Worm (Caenorhabditis elegans) whole organism, young adult: Measurements from ENCODE around the gene B0252.8.

Source experiments
- C06A6.2 ChIP-seq: fragments of 200-800 bp; sonication (Bioruptor generic); conservative IDR thresholded peaks from 2 replicates; pipeline ENCODE4 v1.3.6; 2022; ENCODE audit warnings: missing genetic modification characterization, missing compliant biosample characterization
- C17E4.6 ChIP-seq: fragments of 200-800 bp; sonication (Bioruptor generic); IDR thresholded peaks from 2 replicates; pipeline ENCODE4 v1.3.6; 2022; ENCODE audit warnings: missing genetic modification reagents, missing genetic modification characterization, missing compliant biosample characterization
- F22D6.2 ChIP-seq: sonication (generic microtip); optimal IDR thresholded peaks from 2 replicates; lab custom pipeline; 2016; ENCODE audit warnings: mild to moderate bottlenecking, missing genetic modification characterization, missing compliant biosample characterization
- F37B4.10 ChIP-seq: fragments of 200-800 bp; sonication (Bioruptor generic); IDR thresholded peaks from 2 replicates; pipeline ENCODE4 v1.3.6; 2022; ENCODE audit warnings: missing genetic modification characterization, missing compliant biosample characterization
- F39B2.1 ChIP-seq: fragments of 200-800 bp; sonication (Bioruptor generic); IDR thresholded peaks from 2 replicates; pipeline ENCODE4 v1.3.6; 2022; ENCODE audit warnings: missing genetic modification reagents, missing genetic modification characterization, missing compliant biosample characterization
- K12H6.12 ChIP-seq: fragments of 200-800 bp; sonication (Bioruptor generic); optimal IDR thresholded peaks from 2 replicates; lab custom pipeline; 2018; ENCODE audit warnings: mild to moderate bottlenecking, missing genetic modification characterization, missing compliant biosample characterization
- T07F8.4 ChIP-seq: sonication (generic microtip); optimal IDR thresholded peaks from 2 replicates; lab custom pipeline; 2016; ENCODE audit warnings: mild to moderate bottlenecking, missing genetic modification characterization, moderate library complexity, missing compliant biosample characterization
- Y53F4B.3 ChIP-seq: fragments of 200-800 bp; sonication (Bioruptor generic); IDR thresholded peaks from 2 replicates; pipeline ENCODE4 v1.3.6; 2022; ENCODE audit warnings: missing genetic modification reagents, missing genetic modification characterization, missing compliant biosample characterization
- Y53G8AR.9 ChIP-seq: fragments of 200-800 bp; sonication (Bioruptor generic); conservative IDR thresholded peaks from 2 replicates; pipeline ENCODE4 v1.3.6; 2022; ENCODE audit warnings: missing genetic modification reagents, missing genetic modification characterization, missing compliant biosample characterization
- ama-1 ChIP-seq, 3 experiments: fragments of 150-350 bp in 1 of 3; sonication (generic microtip) in 2 of 3; optimal IDR thresholded peaks; 2 replicates each; lab custom pipeline; 2014 to 2018; ENCODE audit warnings: missing biosample characterization in 2 of 3, missing genetic modification characterization in 2 of 3, missing genetic modification reagents in 2 of 3
- aptf-3 ChIP-seq: fragments of 200-800 bp; sonication (Bioruptor generic); IDR thresholded peaks from 2 replicates; pipeline ENCODE4 v1.3.6; 2022; ENCODE audit warnings: missing genetic modification characterization, missing compliant biosample characterization
- ceh-91 ChIP-seq: fragments of 200-800 bp; sonication (Bioruptor generic); IDR thresholded peaks from 2 replicates; pipeline ENCODE4 v1.3.6; 2022; ENCODE audit warnings: missing genetic modification reagents, missing genetic modification characterization, missing compliant biosample characterization
- chd-7 ChIP-seq: sonication (generic microtip); optimal IDR thresholded peaks from 2 replicates; lab custom pipeline; 2016; ENCODE audit warnings: mild to moderate bottlenecking, missing genetic modification characterization, moderate library complexity, missing compliant biosample characterization
- fkh-3 ChIP-seq: sonication (generic microtip); optimal IDR thresholded peaks from 2 replicates; lab custom pipeline; 2016; ENCODE audit warnings: mild to moderate bottlenecking, missing genetic modification characterization, missing compliant biosample characterization
- hrde-1 ChIP-seq: sonication (generic microtip); optimal IDR thresholded peaks from 2 replicates; lab custom pipeline; 2016; ENCODE audit warnings: missing genetic modification characterization, mild to moderate bottlenecking, missing compliant biosample characterization, moderate library complexity, missing genotype, missing genetic modification reagents, borderline replicate concordance
- lag-1 ChIP-seq: fragments of 200-800 bp; sonication (Bioruptor generic); IDR thresholded peaks from 2 replicates; pipeline ENCODE4 v1.3.6; 2022; ENCODE audit warnings: missing genetic modification reagents, missing genetic modification characterization, missing compliant biosample characterization
- let-526 ChIP-seq: fragments of 200-800 bp; sonication (Bioruptor generic); IDR thresholded peaks from 2 replicates; pipeline ENCODE4 v1.3.6; 2022; ENCODE audit warnings: missing genetic modification reagents, missing genetic modification characterization, missing compliant biosample characterization
- mel-28 ChIP-seq: sonication (generic microtip); optimal IDR thresholded peaks from 2 replicates; lab custom pipeline; 2016; ENCODE audit warnings: borderline replicate concordance, mild to moderate bottlenecking, missing genetic modification characterization, missing compliant biosample characterization
- mes-4 ChIP-seq: sonication (generic microtip); optimal IDR thresholded peaks from 2 replicates; lab custom pipeline; 2016; ENCODE audit warnings: missing genotype, missing genetic modification characterization, missing compliant biosample characterization
- mxl-1 ChIP-seq: sonication (generic microtip); optimal IDR thresholded peaks from 2 replicates; lab custom pipeline; 2016; ENCODE audit warnings: missing genetic modification characterization, missing compliant biosample characterization
- nfya-1 ChIP-seq: sonication (generic microtip); optimal IDR thresholded peaks from 2 replicates; lab custom pipeline; 2017; ENCODE audit warnings: antibody characterized with exemption, missing compliant biosample characterization, missing genetic modification characterization, borderline replicate concordance; ENCODE audit not compliant: insufficient read depth
- nfyb-1 ChIP-seq: fragments of 200-800 bp; sonication (Bioruptor generic); IDR thresholded peaks from 2 replicates; pipeline ENCODE4 v1.3.6; 2022; ENCODE audit warnings: missing genetic modification reagents, missing genetic modification characterization, missing compliant biosample characterization
- nhr-179 ChIP-seq: sonication (generic microtip); optimal IDR thresholded peaks from 2 replicates; lab custom pipeline; 2016; ENCODE audit warnings: mild to moderate bottlenecking, missing genetic modification characterization, missing compliant biosample characterization
- nhr-80 ChIP-seq: sonication (generic microtip); optimal IDR thresholded peaks from 2 replicates; lab custom pipeline; 2016; ENCODE audit warnings: missing genetic modification characterization, missing compliant biosample characterization
- pbrm-1 ChIP-seq: fragments of 200-800 bp; sonication (Bioruptor generic); IDR thresholded peaks from 2 replicates; pipeline ENCODE4 v1.3.6; 2022; ENCODE audit warnings: missing genetic modification reagents, missing genetic modification characterization, missing compliant biosample characterization
- rcor-1 ChIP-seq: fragments of 200-800 bp; sonication (Bioruptor generic); IDR thresholded peaks from 2 replicates; pipeline ENCODE4 v1.3.6; 2022; ENCODE audit warnings: missing genetic modification reagents, missing genetic modification characterization, missing compliant biosample characterization
- repo-1 ChIP-seq: sonication (generic microtip); optimal IDR thresholded peaks from 2 replicates; lab custom pipeline; 2017; ENCODE audit warnings: mild to moderate bottlenecking, missing genetic modification characterization, missing compliant biosample characterization
- rpc-1 ChIP-seq, 2 experiments: fragments of 150-350 bp in 1 of 2; sonication (generic microtip) in 1 of 2; optimal IDR thresholded peaks; 2 replicates each; lab custom pipeline; 2014 to 2018; ENCODE audit warnings: missing biosample characterization in 1 of 2, missing genetic modification characterization in 1 of 2, missing genetic modification reagents in 1 of 2, missing genotype in 1 of 2
- sdz-38 ChIP-seq: sonication (generic microtip); optimal IDR thresholded peaks from 2 replicates; lab custom pipeline; 2016; ENCODE audit warnings: missing genotype, missing genetic modification characterization, missing compliant biosample characterization
- snpc-1.3 ChIP-seq: sonication (generic microtip); optimal IDR thresholded peaks from 2 replicates; lab custom pipeline; 2017; ENCODE audit warnings: missing genetic modification characterization, mild to moderate bottlenecking, missing compliant biosample characterization, antibody characterized with exemption, moderate library complexity, missing genotype, missing genetic modification reagents; ENCODE audit not compliant: insufficient read depth
- snpc-4 ChIP-seq, 5 experiments: fragments of 150-350 bp in 1 of 5; sonication (generic microtip) in 4 of 5; optimal IDR thresholded peaks; 2 replicates each; lab custom pipeline; 2014 to 2018; ENCODE audit warnings: missing genetic modification characterization in 5 of 5, missing biosample characterization in 3 of 5, antibody characterized with exemption in 2 of 5, mild to moderate bottlenecking in 2 of 5, missing compliant biosample characterization in 2 of 5, missing genotype in 2 of 5, moderate library complexity in 2 of 5, missing genetic modification reagents in 1 of 5
- somi-1 ChIP-seq: fragments of 200-800 bp; sonication (Bioruptor generic); optimal IDR thresholded peaks from 2 replicates; lab custom pipeline; 2018; ENCODE audit warnings: mild to moderate bottlenecking, missing genetic modification characterization, missing compliant biosample characterization
- zim-3 ChIP-seq: sonication (generic microtip); optimal IDR thresholded peaks from 2 replicates; lab custom pipeline; 2017; ENCODE audit warnings: mild to moderate bottlenecking, missing genetic modification characterization, moderate library complexity, missing compliant biosample characterization
- ztf-26 ChIP-seq: sonication (generic microtip); optimal IDR thresholded peaks from 2 replicates; lab custom pipeline; 2017; ENCODE audit warnings: missing genetic modification characterization, missing compliant biosample characterization
- ztf-6 ChIP-seq: fragments of 200-800 bp; sonication (Bioruptor generic); IDR thresholded peaks from 2 replicates; pipeline ENCODE4 v1.3.6; 2022; ENCODE audit warnings: missing genetic modification reagents, missing genetic modification characterization, missing compliant biosample characterization

The B0252.8 gene

DNA sequence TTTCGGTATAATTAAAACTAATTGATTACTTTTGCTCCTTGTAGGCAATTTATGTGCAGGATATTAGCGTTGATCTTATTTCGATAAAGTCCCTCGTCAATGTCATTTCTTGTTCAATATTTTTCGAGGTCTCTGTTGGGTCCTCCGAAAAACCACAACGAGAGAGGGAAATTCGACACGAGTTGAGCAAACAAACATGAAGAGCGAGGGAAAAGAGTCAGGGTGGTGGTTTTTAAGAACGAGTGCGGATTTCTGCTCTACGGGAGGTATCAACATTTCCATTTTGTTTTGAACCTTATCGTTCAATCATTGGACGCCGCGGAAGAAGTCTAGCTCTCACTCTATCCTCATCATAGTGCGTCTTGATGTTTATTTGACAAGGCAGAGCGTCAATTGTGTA, 18.8 kb downstream of the B0252.8 start (continued):
- TF ChIP-seq aptf-3 (no peak), let-526 (GFP tag; lab: Robert Waterston, UW) (no peak), somi-1 (no peak), T07F8.4 (tag; lab: Kevin White, UChicago) (no peak)

DNA sequence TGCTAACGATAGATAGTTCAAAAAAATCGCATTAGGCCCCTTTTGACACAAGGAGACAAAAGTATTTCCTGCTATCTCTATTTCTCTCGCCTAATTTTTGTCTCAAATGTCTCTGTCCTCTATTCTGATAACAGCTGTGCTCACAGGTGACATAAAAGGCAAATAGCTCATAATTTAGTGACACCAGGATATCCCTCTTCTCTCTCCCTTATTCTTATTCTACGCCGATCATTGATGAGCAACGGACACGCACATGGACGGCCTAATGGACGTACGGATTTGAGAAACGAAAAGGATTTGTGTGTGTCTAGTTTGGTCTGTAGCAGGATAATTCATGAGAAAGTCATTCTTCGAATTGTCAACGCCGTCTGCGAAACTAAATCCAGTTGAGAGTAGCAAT, 20.0 kb downstream of the B0252.8 start:
- TF ChIP-seq chd-7 (tag; lab: Kevin White, UChicago), result no peak
- no peak for TF ChIP-seq sdz-38
- no peak for TF ChIP-seq nfya-1
- TF ChIP-seq nhr-80 (tag; lab: Kevin White, UChicago), result peak; percentile 2
- no peak for TF ChIP-seq C06A6.2 (GFP tag; lab: Robert Waterston, UW)
- no peak for TF ChIP-seq F22D6.2 (tag; lab: Kevin White, UChicago)
- no peak for TF ChIP-seq ama-1 (optimal IDR thresholded peaks at IDR 0.05; lab: Kevin White, UChicago)
- no peak for TF ChIP-seq ama-1 (GFP tag; optimal IDR thresholded peaks at IDR 0.05; lab: Kevin White, UChicago)

DNA sequence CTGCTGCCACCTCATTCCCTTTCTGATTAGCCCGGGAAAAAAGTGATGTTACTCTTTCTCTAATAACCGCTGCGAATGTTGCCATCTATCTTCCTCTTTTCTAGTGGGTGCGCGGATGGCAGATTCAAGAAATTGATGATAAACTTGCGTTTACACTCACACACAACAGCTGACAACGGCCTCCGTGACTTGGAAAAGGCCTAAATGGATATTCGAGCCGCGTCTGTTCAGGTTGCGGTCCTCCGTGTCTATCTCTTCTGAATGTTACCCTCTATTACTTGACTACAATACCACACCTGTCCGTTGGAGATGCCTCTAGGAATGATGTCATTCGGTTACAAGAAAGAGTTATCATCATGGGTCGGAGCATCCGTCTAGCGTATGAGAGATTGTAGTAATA, 20.6 kb downstream of the B0252.8 start:
- no peak for TF ChIP-seq Y53G8AR.9 (GFP tag; lab: Robert Waterston, UW)
- TF ChIP-seq nhr-80 (tag; lab: Kevin White, UChicago), result peak; percentile 38
- no peak for TF ChIP-seq mes-4 (tag; lab: Kevin White, UChicago)
- no peak for TF ChIP-seq ztf-6 (GFP tag; lab: Robert Waterston, UW)
- TF ChIP-seq fkh-3 (tag; lab: Kevin White, UChicago), result no peak
- TF ChIP-seq snpc-4 (GFP tag; optimal IDR thresholded peaks at IDR 0.05; lab: Kevin White, UChicago), result no peak
- no peak for TF ChIP-seq snpc-4 (tag; optimal IDR thresholded peaks at IDR 0.05; lab: Kevin White, UChicago)
- no peak for TF ChIP-seq ztf-26 (tag; lab: Kevin White, UChicago)

DNA sequence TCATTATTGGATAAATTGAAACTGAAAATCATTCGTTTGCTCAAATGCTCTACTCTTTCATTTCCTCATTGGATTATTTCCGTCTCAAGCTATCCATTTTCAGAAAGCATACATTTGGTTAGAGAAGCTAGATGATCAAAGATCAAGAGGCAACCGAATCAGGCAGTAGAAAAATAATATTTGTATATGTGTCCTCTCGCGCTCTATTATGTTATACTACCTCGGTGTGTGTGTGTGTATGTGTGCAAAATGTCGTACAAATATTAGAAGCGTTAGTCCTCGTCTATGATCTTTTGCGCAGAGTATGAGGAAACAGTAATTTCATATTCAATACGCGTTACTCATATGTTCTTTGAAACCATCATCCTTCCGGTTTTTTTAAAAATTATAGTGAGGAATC, 21.1 kb downstream of the B0252.8 start:
- TF ChIP-seq K12H6.12 (tag; lab: Kevin White, UChicago), result no peak
- no peak for TF ChIP-seq F37B4.10 (GFP tag; lab: Robert Waterston, UW)
- TF ChIP-seq nfyb-1, result no peak
- no peak for TF ChIP-seq nhr-179 (tag; lab: Kevin White, UChicago)
- TF ChIP-seq Y53F4B.3 (GFP tag; lab: Robert Waterston, UW), result no peak
- TF ChIP-seq repo-1, result no peak
- TF ChIP-seq C17E4.6 (GFP tag; lab: Robert Waterston, UW), result no peak
- no peak for TF ChIP-seq rcor-1
- no peak for TF ChIP-seq rpc-1 (optimal IDR thresholded peaks at IDR 0.05; lab: Kevin White, UChicago)
- no peak for TF ChIP-seq rpc-1 (tag; optimal IDR thresholded peaks at IDR 0.05; lab: Kevin White, UChicago)

DNA sequence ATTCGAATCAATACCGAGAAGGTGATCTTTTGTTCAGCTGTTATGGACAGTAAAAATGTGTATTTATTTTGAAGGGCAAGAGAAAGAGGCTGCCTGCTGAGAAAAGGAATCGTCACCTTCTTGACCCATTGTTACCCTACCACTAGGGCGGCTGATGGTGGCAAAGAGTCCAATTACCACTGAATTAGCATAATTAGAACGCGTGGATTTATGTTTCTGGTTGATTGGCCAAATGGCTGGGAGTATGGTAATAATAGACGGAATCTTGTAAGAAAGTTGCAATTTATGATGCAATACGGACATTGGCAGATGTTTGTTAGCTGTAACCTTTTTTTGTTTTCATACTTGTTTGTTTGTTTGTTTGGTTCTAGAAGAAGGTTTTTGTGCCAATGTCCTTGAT, 23.9 kb downstream of the B0252.8 start:
- TF ChIP-seq pbrm-1 (GFP tag; lab: Robert Waterston, UW) (no peak), chd-7 (tag; lab: Kevin White, UChicago) (no peak), rcor-1 (no peak), mel-28 (tag; lab: Kevin White, UChicago) (no peak), lag-1 (GFP tag; lab: Robert Waterston, UW) (no peak), ceh-91 (GFP tag; lab: Robert Waterston, UW) (no peak)

DNA sequence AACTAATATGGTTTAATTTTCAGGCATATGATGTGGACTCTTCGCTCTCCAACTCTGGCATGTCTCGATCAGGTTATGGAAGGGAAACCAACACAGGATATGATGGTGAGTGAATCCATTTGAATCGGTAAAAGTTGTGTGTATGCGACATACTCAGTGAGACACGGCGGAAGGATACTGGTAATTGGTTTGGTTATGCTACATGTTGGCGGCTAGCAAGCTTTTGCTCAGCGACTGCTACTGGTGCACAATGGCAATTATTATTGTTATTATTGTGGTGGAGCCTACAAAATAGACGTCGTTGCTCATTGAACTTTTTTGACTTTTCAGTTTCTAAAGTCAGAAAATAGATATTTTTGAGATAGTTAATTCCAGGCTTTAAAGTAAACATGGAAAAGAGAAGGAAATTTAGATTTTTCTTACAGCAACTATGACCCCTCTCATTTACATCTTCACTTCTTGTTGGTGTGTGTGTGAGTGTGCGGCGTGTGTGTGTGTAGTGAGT, 24.8 kb downstream of the B0252.8 start:
- no peak for TF ChIP-seq snpc-1.3 (tag; lab: Kevin White, UChicago)
- no peak for TF ChIP-seq hrde-1
- no peak for TF ChIP-seq zim-3 (tag; lab: Kevin White, UChicago)
- no peak for TF ChIP-seq nhr-179 (tag; lab: Kevin White, UChicago)
- TF ChIP-seq mxl-1, result no peak
- TF ChIP-seq F39B2.1 (GFP tag; lab: Robert Waterston, UW), result no peak
